Fruit fly (Drosophila melanogaster) whole organism, embryonic: Measurements from ENCODE around the gene CG33643.
A peak's percentile ranks its signal among the peaks of the same experiment; 100 is the strongest.

Source experiments
- Awh ChIP-seq: fragments of 200-800 bp; sonication (Bioruptor generic); IDR thresholded peaks from 2 replicates; pipeline ENCODE4, ENCODE4 v1.3.6; 2022; ENCODE audit warnings: missing biosample characterization, missing genetic modification characterization
- CG11247 ChIP-seq: fragments of 200-800 bp; sonication (Bioruptor generic); IDR thresholded peaks from 2 replicates; pipeline ENCODE4 v1.3.6; 2022; ENCODE audit warnings: missing biosample characterization, missing genetic modification characterization
- CG12219 ChIP-seq: fragments of 200-800 bp; sonication (Bioruptor generic); optimal IDR thresholded peaks from 3 replicates; lab custom pipeline; 2018; ENCODE audit warnings: missing biosample characterization, mild to moderate bottlenecking, missing genetic modification characterization
- CG13424 ChIP-seq: fragments of 200-800 bp; sonication (Bioruptor generic); optimal IDR thresholded peaks from 2 replicates; lab custom pipeline; 2019; ENCODE audit warnings: missing biosample characterization, mild to moderate bottlenecking, missing genetic modification characterization, moderate library complexity
- CG13894 ChIP-seq: fragments of 200-800 bp; sonication (Bioruptor generic); optimal IDR thresholded peaks from 3 replicates; lab custom pipeline; 2018; ENCODE audit warnings: missing biosample characterization, mild to moderate bottlenecking, missing genetic modification characterization, moderate library complexity
- CG14710 ChIP-seq: fragments of 200-800 bp; sonication (Bioruptor generic); optimal IDR thresholded peaks from 3 replicates; lab custom pipeline; 2019; ENCODE audit warnings: missing biosample characterization, mild to moderate bottlenecking, missing genetic modification characterization, moderate library complexity
- CG17912 ChIP-seq: fragments of 200-800 bp; sonication (Bioruptor generic); optimal IDR thresholded peaks from 2 replicates; lab custom pipeline; 2018; ENCODE audit warnings: missing biosample characterization, mild to moderate bottlenecking, missing genetic modification characterization
- CG18599 ChIP-seq: fragments of 200-800 bp; sonication (Bioruptor generic); optimal IDR thresholded peaks from 3 replicates; lab custom pipeline; 2017; ENCODE audit warnings: missing biosample characterization, missing genetic modification characterization, mild to moderate bottlenecking, moderate library complexity, missing genetic modification reagents
- CG2199 ChIP-seq: fragments of 200-800 bp; sonication (Bioruptor generic); IDR thresholded peaks from 3 replicates; pipeline ENCODE4 v1.3.6; 2022; ENCODE audit warnings: missing biosample characterization, missing genetic modification characterization
- CG2678 ChIP-seq: fragments of 200-800 bp; sonication (Bioruptor generic); optimal IDR thresholded peaks from 3 replicates; lab custom pipeline; 2019; ENCODE audit warnings: missing biosample characterization, mild to moderate bottlenecking, missing genetic modification characterization, moderate library complexity
- CG2889 ChIP-seq: fragments of 200-800 bp; sonication (Bioruptor generic); IDR thresholded peaks from 3 replicates; pipeline ENCODE4 v1.3.6; 2022; ENCODE audit warnings: missing biosample characterization, missing genetic modification characterization
- CG32532 ChIP-seq: fragments of 200-800 bp; sonication (Bioruptor generic); IDR thresholded peaks from 2 replicates; pipeline ENCODE4 v1.3.6; 2022; ENCODE audit warnings: missing biosample characterization, missing genetic modification characterization
- CG3995 ChIP-seq: fragments of 200-800 bp; sonication (Bioruptor generic); optimal IDR thresholded peaks from 3 replicates; lab custom pipeline; 2016; ENCODE audit warnings: missing biosample characterization, missing genetic modification characterization
- CG4360 ChIP-seq: fragments of 200-800 bp; sonication (Bioruptor generic); IDR thresholded peaks from 2 replicates; pipeline ENCODE4 v1.3.6; 2022; ENCODE audit warnings: missing biosample characterization, missing genetic modification characterization
- CG6175 ChIP-seq: fragments of 200-800 bp; sonication (Bioruptor generic); IDR thresholded peaks from 3 replicates; pipeline ENCODE4 v1.3.6; 2022; ENCODE audit warnings: missing biosample characterization, missing genetic modification characterization
- CG7357 ChIP-seq: fragments of 200-800 bp; sonication (Bioruptor generic); IDR thresholded peaks from 3 replicates; pipeline ENCODE4 v1.3.6; 2022; ENCODE audit warnings: missing biosample characterization, missing genetic modification characterization
- CG7963 ChIP-seq: fragments of 200-800 bp; sonication (Bioruptor generic); IDR thresholded peaks from 3 replicates; pipeline ENCODE4 v1.3.6; 2022; ENCODE audit warnings: missing biosample characterization, missing genetic modification characterization; ENCODE audit not compliant: partially characterized antibody
- CG8281 ChIP-seq: fragments of 200-800 bp; sonication (Bioruptor generic); optimal IDR thresholded peaks from 2 replicates; lab custom pipeline; 2018; ENCODE audit warnings: missing biosample characterization, mild to moderate bottlenecking, missing genetic modification characterization, moderate library complexity
- CG8944 ChIP-seq: fragments of 200-800 bp; sonication (Bioruptor generic); optimal IDR thresholded peaks from 3 replicates; lab custom pipeline; 2016; ENCODE audit warnings: missing biosample characterization, missing genetic modification characterization
- Deaf1 ChIP-seq: fragments of 200-800 bp; optimal IDR thresholded peaks from 3 replicates; lab custom pipeline; 2019; ENCODE audit warnings: missing biosample characterization, mild to moderate bottlenecking, missing genetic modification characterization, moderate library complexity
- GATAe ChIP-seq: fragments of 200-800 bp; sonication (Bioruptor generic); conservative IDR thresholded peaks from 2 replicates; pipeline ENCODE4 v1.3.6; 2022; ENCODE audit warnings: missing biosample characterization, missing genetic modification characterization
- HLHmδ ChIP-seq: fragments of 200-800 bp; sonication (Bioruptor generic); optimal IDR thresholded peaks from 2 replicates; lab custom pipeline; 2018; ENCODE audit warnings: missing biosample characterization, mild to moderate bottlenecking, missing genetic modification characterization, moderate library complexity
- Hand ChIP-seq: fragments of 200-800 bp; sonication (Bioruptor generic); optimal IDR thresholded peaks from 2 replicates; lab custom pipeline; 2017; ENCODE audit warnings: mild to moderate bottlenecking, missing biosample characterization, missing genetic modification reagents, missing genetic modification characterization
- Hr3 ChIP-seq: fragments of 200-800 bp; sonication (Bioruptor generic); optimal IDR thresholded peaks from 3 replicates; lab custom pipeline; 2016; ENCODE audit warnings: missing biosample characterization, missing genetic modification characterization
- Hr51 ChIP-seq, 2 experiments: fragments of 200-800 bp; sonication (Bioruptor generic); optimal IDR thresholded peaks; 2 replicates in 1 of 2; 3 replicates in 1 of 2; lab custom pipeline; 2016 to 2018; ENCODE audit warnings: missing biosample characterization in 2 of 2, missing genetic modification characterization in 2 of 2, mild to moderate bottlenecking in 1 of 2, moderate library complexity in 1 of 2
- Hsf ChIP-seq: fragments of 200-800 bp; sonication (Bioruptor generic); optimal IDR thresholded peaks from 3 replicates; lab custom pipeline; 2016; ENCODE audit warnings: missing biosample characterization, missing genetic modification characterization
- NK7.1 ChIP-seq: fragments of 200-800 bp; sonication (Bioruptor generic); optimal IDR thresholded peaks from 3 replicates; lab custom pipeline; 2016; ENCODE audit warnings: missing biosample characterization, missing genetic modification characterization
- Scr ChIP-seq: fragments of 200-800 bp; sonication (Bioruptor generic); IDR thresholded peaks from 2 replicates; pipeline ENCODE4 v1.3.6; 2022; ENCODE audit warnings: missing biosample characterization, missing genetic modification characterization; ENCODE audit not compliant: partially characterized antibody
- abd-A ChIP-seq: fragments of 200-800 bp; sonication (Bioruptor generic); optimal IDR thresholded peaks from 3 replicates; lab custom pipeline; 2019; ENCODE audit warnings: missing biosample characterization, mild to moderate bottlenecking, missing genetic modification characterization, moderate library complexity
- al ChIP-seq: fragments of 200-800 bp; sonication (Bioruptor generic); IDR thresholded peaks from 2 replicates; pipeline ENCODE4 v1.3.6; 2022; ENCODE audit warnings: missing biosample characterization, missing genetic modification characterization
- amos ChIP-seq: fragments of 200-800 bp; sonication (Bioruptor generic); IDR thresholded peaks from 2 replicates; pipeline ENCODE4 v1.3.6; 2022; ENCODE audit warnings: missing biosample characterization, missing genetic modification characterization; ENCODE audit not compliant: partially characterized antibody
- crol ChIP-seq: fragments of 200-800 bp; sonication (Bioruptor generic); IDR thresholded peaks from 2 replicates; pipeline ENCODE4 v1.3.6; 2022; ENCODE audit warnings: missing biosample characterization, missing genetic modification characterization
- esg ChIP-seq: fragments of 200-800 bp; sonication (Bioruptor generic); conservative IDR thresholded peaks from 2 replicates; pipeline ENCODE4 v1.3.6; 2022; ENCODE audit warnings: missing biosample characterization, missing genetic modification characterization
- exex ChIP-seq: fragments of 200-800 bp; sonication (Bioruptor generic); optimal IDR thresholded peaks from 4 replicates; lab custom pipeline; 2018; ENCODE audit warnings: missing biosample characterization, mild to moderate bottlenecking, missing genetic modification characterization, moderate library complexity
- h ChIP-seq: fragments of >200 bp; optimal IDR thresholded peaks from 2 replicates; lab custom pipeline; 2017
- jigr1 ChIP-seq: fragments of 200-800 bp; sonication (Bioruptor generic); IDR thresholded peaks from 3 replicates; pipeline ENCODE4 v1.3.6; 2022; ENCODE audit warnings: missing biosample characterization, missing genetic modification characterization
- ken ChIP-seq: fragments of 200-800 bp; sonication (Bioruptor generic); IDR thresholded peaks from 3 replicates; pipeline ENCODE4 v1.3.6; 2022; ENCODE audit warnings: missing biosample characterization, missing genetic modification characterization
- mirr ChIP-seq: fragments of 200-800 bp; sonication (Bioruptor generic); optimal IDR thresholded peaks from 3 replicates; lab custom pipeline; 2018; ENCODE audit warnings: missing biosample characterization, mild to moderate bottlenecking, missing genetic modification characterization
- nerfin-1 ChIP-seq: fragments of 200-800 bp; sonication (Bioruptor generic); optimal IDR thresholded peaks from 3 replicates; lab custom pipeline; 2019; ENCODE audit warnings: missing biosample characterization, mild to moderate bottlenecking, missing genetic modification characterization, moderate library complexity
- nom ChIP-seq: fragments of 200-800 bp; sonication (Bioruptor generic); optimal IDR thresholded peaks from 2 replicates; lab custom pipeline; 2017; ENCODE audit warnings: missing biosample characterization, missing genetic modification characterization, mild to moderate bottlenecking, moderate library complexity, missing genetic modification reagents
- onecut ChIP-seq: fragments of 200-800 bp; sonication (Bioruptor generic); IDR thresholded peaks from 2 replicates; pipeline ENCODE4 v1.3.6; 2022; ENCODE audit warnings: missing biosample characterization, missing genetic modification characterization
- ranshi ChIP-seq: fragments of 200-800 bp; sonication (Bioruptor generic); IDR thresholded peaks from 2 replicates; pipeline ENCODE4 v1.3.6; 2022; ENCODE audit warnings: missing biosample characterization, missing genetic modification characterization
- sd ChIP-seq: fragments of 200-800 bp; sonication (Bioruptor generic); optimal IDR thresholded peaks from 3 replicates; lab custom pipeline; 2018; ENCODE audit warnings: missing biosample characterization, mild to moderate bottlenecking, missing genetic modification characterization, moderate library complexity
- seq ChIP-seq: fragments of 200-800 bp; sonication (Bioruptor generic); IDR thresholded peaks from 2 replicates; pipeline ENCODE4 v1.3.6; 2022; ENCODE audit warnings: missing biosample characterization, missing genetic modification characterization
- sim ChIP-seq: fragments of 200-800 bp; sonication (Bioruptor generic); IDR thresholded peaks from 2 replicates; pipeline ENCODE4 v1.3.6; 2022; ENCODE audit warnings: missing biosample characterization, missing genetic modification characterization
- sob ChIP-seq: fragments of 200-800 bp; sonication (Bioruptor generic); IDR thresholded peaks from 2 replicates; pipeline ENCODE4 v1.3.6; 2022; ENCODE audit warnings: missing biosample characterization, missing genetic modification characterization
- vnd ChIP-seq: fragments of 200-800 bp; sonication (Bioruptor generic); IDR thresholded peaks from 3 replicates; pipeline ENCODE4 v1.3.6; 2022; ENCODE audit warnings: missing biosample characterization, missing genetic modification characterization; ENCODE audit not compliant: partially characterized antibody
- z ChIP-seq: fragments of 200-800 bp; sonication (Bioruptor generic); IDR thresholded peaks from 3 replicates; pipeline ENCODE4 v1.3.6; 2022; ENCODE audit warnings: missing biosample characterization, missing genetic modification characterization

The CG33643 gene

DNA sequence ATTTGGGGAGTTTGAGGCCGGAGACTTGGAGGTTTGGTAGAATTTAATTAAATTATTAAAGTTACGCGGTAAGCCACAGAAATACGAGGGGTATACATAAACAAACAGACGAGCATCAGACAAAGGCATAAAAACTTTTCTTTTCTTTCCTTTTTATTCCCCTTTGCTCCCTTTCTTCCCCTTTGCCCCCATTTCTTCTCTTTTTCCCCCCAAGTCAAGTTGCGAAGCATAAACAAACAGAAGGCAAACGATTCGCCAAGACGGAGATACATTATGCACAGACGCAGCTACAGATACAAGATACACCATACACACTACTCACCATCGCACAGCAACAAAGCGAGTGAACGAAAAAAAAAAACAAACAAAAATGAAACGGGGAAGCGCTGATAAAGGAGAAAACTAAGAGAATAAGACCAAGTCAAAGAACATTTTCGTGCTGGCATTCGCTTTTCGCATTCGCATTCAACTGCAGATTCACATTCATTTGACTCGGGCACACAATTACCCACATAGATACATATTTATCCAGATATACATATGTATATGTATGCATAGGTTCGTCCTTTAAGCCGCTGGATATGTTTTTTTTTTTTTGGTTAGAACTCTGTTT, 23.8 kb downstream of the CG33643 start:
- TF ChIP-seq CG7357 (GFP tag; lab: Robert Waterston, UW) (0 out of 3 replicates have a peak, but pooled peaks have one; percentile 30), jigr1 (GFP tag; lab: Robert Waterston, UW) (no peak), Awh (GFP tag; lab: Robert Waterston, UW) (no peak), CG13424 (no peak), CG8944 (GFP tag; lab: Kevin White, UChicago) (no peak), CG2199 (GFP tag; lab: Robert Waterston, UW) (peak; percentile 62; the same call in 1 of the 3 replicates), CG4360 (GFP tag; lab: Robert Waterston, UW) (0 out of 2 replicates have a peak, but pooled peaks have one; percentile 11), Scr (GFP tag; lab: Robert Waterston, UW) (no peak), nom (GFP tag; lab: Kevin White, UChicago) (peak; percentile 22), crol (GFP tag; lab: Robert Waterston, UW) (peak; percentile 74), sob (GFP tag; lab: Robert Waterston, UW) (0 out of 2 replicates have a peak, but pooled peaks have one; percentile 7)
- TF ChIP-seq, all 482 proteins: peak for 6

dm6 chr2L:13555397-13555796, 24.5 kb downstream of the CG33643 start:
- TF ChIP-seq CG7963 (GFP tag; lab: Robert Waterston, UW) (no peak), Hr51 (GFP tag; optimal IDR thresholded peaks at IDR 0.05; lab: Kevin White, UChicago) (no peak), CG2678 (tag; lab: Kevin White, UChicago) (no peak), CG3995 (GFP tag; lab: Kevin White, UChicago) (no peak), NK7.1 (GFP tag; lab: Kevin White, UChicago) (no peak), CG13894 (peak; percentile 45), seq (GFP tag; lab: Robert Waterston, UW) (no peak), al (GFP tag; lab: Robert Waterston, UW) (no peak), Awh (GFP tag; lab: Robert Waterston, UW) (no peak), esg (no peak), GATAe (no peak), nerfin-1 (tag; lab: Kevin White, UChicago) (peak; percentile 67), onecut (GFP tag; lab: Robert Waterston, UW) (peak; percentile 30; the same call in 1 of the 2 replicates), HLHmδ (GFP tag; lab: Kevin White, UChicago) (no peak), CG14710 (tag; lab: Kevin White, UChicago) (no peak), z (no peak), CG6175 (no peak), Hand (no peak), Hsf (no peak), CG17912 (GFP tag; lab: Kevin White, UChicago) (no peak), CG8281 (tag; lab: Kevin White, UChicago) (no peak), CG11247 (GFP tag; lab: Robert Waterston, UW) (no peak), CG32532 (GFP tag; lab: Robert Waterston, UW) (no peak), mirr (GFP tag; lab: Kevin White, UChicago) (no peak), CG18599 (peak; percentile 36), sim (GFP tag; lab: Robert Waterston, UW) (no peak), Deaf1 (tag; lab: Kevin White, UChicago) (no peak), Hr3 (GFP tag; lab: Kevin White, UChicago) (no peak), ranshi (peak; percentile 17; the same call in 1 of the 2 replicates), exex (tag; lab: Kevin White, UChicago) (peak; percentile 6), CG8944 (GFP tag; lab: Kevin White, UChicago) (no peak), sd (tag; lab: Kevin White, UChicago) (peak; percentile 37), amos (GFP tag; lab: Robert Waterston, UW) (no peak), CG2889 (no peak), abd-A (tag; lab: Kevin White, UChicago) (peak; percentile 97), vnd (no peak), ken (no peak), h (lab: Kevin White, UChicago) (no peak), CG12219 (no peak)
